Fruit fly (Drosophila melanogaster) whole organism, embryonic: Measurements from ENCODE around the gene RpS15Aa.

Experiments
- Blimp-1 ChIP-seq: fragments of 200-800 bp; sonication (Bioruptor generic); optimal IDR thresholded peaks from 3 replicates; lab custom pipeline; 2018; ENCODE audit warnings: missing biosample characterization, missing genetic modification characterization, mild to moderate bottlenecking, moderate library complexity, missing genetic modification reagents
- CG10654 ChIP-seq: fragments of 200-800 bp; sonication (Bioruptor generic); optimal IDR thresholded peaks from 2 replicates; lab custom pipeline; 2016; ENCODE audit warnings: missing biosample characterization, missing genetic modification characterization
- CG11085 ChIP-seq: fragments of 200-800 bp; sonication (Bioruptor generic); IDR thresholded peaks from 2 replicates; pipeline ENCODE4 v1.3.6; 2022; ENCODE audit warnings: missing biosample characterization, missing genetic modification characterization
- CG11093 ChIP-seq: fragments of 200-800 bp; sonication (Bioruptor generic); IDR thresholded peaks from 3 replicates; pipeline ENCODE4 v1.3.6; 2022; ENCODE audit warnings: missing biosample characterization, missing genetic modification characterization
- CG12104 ChIP-seq: fragments of 200-800 bp; sonication (Bioruptor generic); optimal IDR thresholded peaks from 3 replicates; lab custom pipeline; 2016; ENCODE audit warnings: missing biosample characterization, missing genetic modification characterization
- CG12299 ChIP-seq: fragments of 200-800 bp; sonication (Bioruptor generic); optimal IDR thresholded peaks from 2 replicates; lab custom pipeline; 2018; ENCODE audit warnings: missing biosample characterization, mild to moderate bottlenecking, missing genetic modification characterization
- CG1233 ChIP-seq: fragments of 200-800 bp; sonication (Bioruptor generic); optimal IDR thresholded peaks from 4 replicates; lab custom pipeline; 2018; ENCODE audit warnings: missing biosample characterization, mild to moderate bottlenecking, missing genetic modification characterization
- CG14965 ChIP-seq: fragments of 200-800 bp; sonication (Bioruptor generic); optimal IDR thresholded peaks from 2 replicates; lab custom pipeline; 2016; ENCODE audit warnings: missing biosample characterization, missing genetic modification characterization, borderline replicate concordance
- CG15601 ChIP-seq: fragments of 200-800 bp; sonication (Bioruptor generic); optimal IDR thresholded peaks from 3 replicates; lab custom pipeline; 2019; ENCODE audit warnings: missing biosample characterization, mild to moderate bottlenecking, missing genetic modification characterization, moderate library complexity
- CG1647 ChIP-seq: fragments of 200-800 bp; sonication (Bioruptor generic); optimal IDR thresholded peaks from 3 replicates; lab custom pipeline; 2016; ENCODE audit warnings: missing biosample characterization, missing genetic modification characterization
- CG3065 ChIP-seq: fragments of 200-800 bp; sonication (Bioruptor generic); optimal IDR thresholded peaks from 2 replicates; lab custom pipeline; 2016; ENCODE audit warnings: missing biosample characterization, missing genetic modification characterization
- CG31388 ChIP-seq: fragments of 200-800 bp; sonication (Bioruptor generic); optimal IDR thresholded peaks from 2 replicates; lab custom pipeline; 2016; ENCODE audit warnings: missing biosample characterization, missing genetic modification characterization
- CG31441 ChIP-seq: fragments of 200-800 bp; sonication (Bioruptor generic); IDR thresholded peaks from 2 replicates; pipeline ENCODE4 v1.3.6; 2022; ENCODE audit warnings: missing biosample characterization, missing genetic modification characterization
- CG32767 ChIP-seq: fragments of 200-800 bp; sonication (Bioruptor generic); IDR thresholded peaks from 2 replicates; pipeline ENCODE4 v1.3.6; 2022; ENCODE audit warnings: missing biosample characterization, missing genetic modification characterization
- CG4328 ChIP-seq: fragments of 200-800 bp; sonication (Bioruptor generic); optimal IDR thresholded peaks from 3 replicates; lab custom pipeline; 2017; ENCODE audit warnings: missing biosample characterization, missing genetic modification reagents, missing genetic modification characterization
- CG4404 ChIP-seq: fragments of 200-800 bp; sonication (Bioruptor generic); IDR thresholded peaks from 2 replicates; pipeline ENCODE4 v1.3.6; 2022; ENCODE audit warnings: missing biosample characterization, missing genetic modification characterization
- CG4707 ChIP-seq: fragments of 200-800 bp; sonication (Bioruptor generic); optimal IDR thresholded peaks from 2 replicates; lab custom pipeline; 2018; ENCODE audit warnings: missing biosample characterization, mild to moderate bottlenecking, missing genetic modification characterization, moderate library complexity
- CG6654 ChIP-seq: fragments of 200-800 bp; sonication (Bioruptor generic); optimal IDR thresholded peaks from 2 replicates; lab custom pipeline; 2017; ENCODE audit warnings: missing biosample characterization, mild to moderate bottlenecking, missing genetic modification characterization
- CG9932 ChIP-seq: fragments of 200-800 bp; sonication (Bioruptor generic); IDR thresholded peaks from 2 replicates; pipeline ENCODE4 v1.3.6; 2022; ENCODE audit warnings: missing biosample characterization, missing genetic modification characterization
- Dref ChIP-seq: fragments of 200-800 bp; sonication (Bioruptor generic); IDR thresholded peaks from 2 replicates; pipeline ENCODE4 v1.3.6; 2022; ENCODE audit warnings: missing biosample characterization, missing genetic modification characterization
- Eip74EF ChIP-seq, 2 experiments: fragments of 200-800 bp in 1 of 2; fragments of >200 bp in 1 of 2; sonication (Bioruptor generic) in 1 of 2; optimal IDR thresholded peaks; 2 replicates each; lab custom pipeline; 2017 to 2019; ENCODE audit warnings: missing biosample characterization in 2 of 2, missing genetic modification characterization in 2 of 2, mild to moderate bottlenecking in 1 of 2, moderate library complexity in 1 of 2
- Ets65A ChIP-seq: fragments of 200-800 bp; sonication (Bioruptor generic); peaks from one replicate; lab custom pipeline; 2016; ENCODE audit warnings: missing biosample characterization, missing genetic modification characterization
- H15 ChIP-seq: fragments of 200-800 bp; sonication (Bioruptor generic); IDR thresholded peaks from 3 replicates; pipeline ENCODE4 v1.3.6; 2022; ENCODE audit warnings: missing biosample characterization, missing genetic modification characterization
- HmgZ ChIP-seq: fragments of 200-800 bp; sonication (Bioruptor generic); optimal IDR thresholded peaks from 2 replicates; lab custom pipeline; 2018; ENCODE audit warnings: missing biosample characterization, mild to moderate bottlenecking, missing genetic modification characterization
- Opbp ChIP-seq: fragments of 200-800 bp; sonication (Bioruptor generic); IDR thresholded peaks from 3 replicates; pipeline ENCODE4 v1.3.6; 2022; ENCODE audit warnings: missing biosample characterization, missing genetic modification characterization; ENCODE audit not compliant: partially characterized antibody
- Optix ChIP-seq: fragments of 200-800 bp; sonication (Bioruptor generic); IDR thresholded peaks from 3 replicates; pipeline ENCODE4 v1.3.6; 2022; ENCODE audit warnings: missing biosample characterization, missing genetic modification characterization
- Sry-β ChIP-seq: fragments of 200-800 bp; sonication (Bioruptor generic); optimal IDR thresholded peaks from 2 replicates; lab custom pipeline; 2018; ENCODE audit warnings: missing biosample characterization, mild to moderate bottlenecking, missing genetic modification characterization, moderate library complexity
- Sry-δ ChIP-seq: fragments of 200-800 bp; sonication (Bioruptor generic); optimal IDR thresholded peaks from 2 replicates; lab custom pipeline; 2016; ENCODE audit warnings: missing biosample characterization, missing genetic modification characterization
- Taf1 ChIP-seq: fragments of 200-800 bp; sonication (Bioruptor generic); IDR thresholded peaks from 2 replicates; pipeline ENCODE4 v1.3.6; 2022; ENCODE audit warnings: missing biosample characterization, missing genetic modification characterization
- Usf ChIP-seq: fragments of 200-800 bp; sonication (Bioruptor generic); optimal IDR thresholded peaks from 2 replicates; lab custom pipeline; 2017; ENCODE audit warnings: missing genotype, missing biosample characterization, missing genetic modification characterization
- al ChIP-seq: fragments of 200-800 bp; sonication (Bioruptor generic); IDR thresholded peaks from 2 replicates; pipeline ENCODE4 v1.3.6; 2022; ENCODE audit warnings: missing biosample characterization, missing genetic modification characterization
- aop ChIP-seq: fragments of 200-800 bp; sonication (Bioruptor generic); IDR thresholded peaks from 2 replicates; pipeline ENCODE4 v1.3.6; 2022; ENCODE audit warnings: missing biosample characterization, missing genetic modification characterization
- chinmo ChIP-seq: fragments of 200-800 bp; sonication (Bioruptor generic); IDR thresholded peaks from 4 replicates; pipeline ENCODE4 v1.3.6; 2022; ENCODE audit warnings: missing biosample characterization, missing genetic modification characterization; ENCODE audit not compliant: partially characterized antibody
- dan ChIP-seq: fragments of 200-800 bp; sonication (Bioruptor generic); IDR thresholded peaks from 2 replicates; pipeline ENCODE4 v1.3.6; 2022; ENCODE audit warnings: missing biosample characterization, missing genetic modification characterization
- fu2 ChIP-seq: fragments of 200-800 bp; sonication (Bioruptor generic); optimal IDR thresholded peaks from 2 replicates; lab custom pipeline; 2016; ENCODE audit warnings: missing biosample characterization, missing genetic modification characterization
- gro ChIP-seq: fragments of 200-800 bp; sonication (Bioruptor generic); optimal IDR thresholded peaks from 2 replicates; lab custom pipeline; 2016; ENCODE audit warnings: missing biosample characterization, missing genetic modification characterization
- gsb ChIP-seq: fragments of 200-800 bp; sonication (Bioruptor generic); IDR thresholded peaks from 2 replicates; pipeline ENCODE4 v1.3.6; 2022; ENCODE audit warnings: missing biosample characterization, missing genetic modification characterization
- gsb-n ChIP-seq: fragments of 200-800 bp; sonication (Bioruptor generic); optimal IDR thresholded peaks from 3 replicates; lab custom pipeline; 2018; ENCODE audit warnings: missing biosample characterization, mild to moderate bottlenecking, missing genetic modification characterization
- insv ChIP-seq, 2 experiments: fragments of 200-800 bp; sonication (Bioruptor generic); optimal IDR thresholded peaks; 3 replicates each; lab custom pipeline; 2016 to 2018; ENCODE audit warnings: missing biosample characterization in 2 of 2, missing genetic modification characterization in 2 of 2
- kay ChIP-seq: fragments of 200-800 bp; sonication (Bioruptor generic); optimal IDR thresholded peaks from 2 replicates; lab custom pipeline; 2016; ENCODE audit warnings: missing biosample characterization, missing genetic modification characterization
- oc ChIP-seq: fragments of 200-800 bp; sonication (Bioruptor generic); optimal IDR thresholded peaks from 2 replicates; lab custom pipeline; 2018; ENCODE audit warnings: missing biosample characterization, mild to moderate bottlenecking, missing genetic modification characterization, moderate library complexity
- pb ChIP-seq: fragments of 200-800 bp; sonication (Bioruptor generic); optimal IDR thresholded peaks from 3 replicates; lab custom pipeline; 2016; ENCODE audit warnings: missing biosample characterization, missing genetic modification characterization
- repo ChIP-seq: fragments of 200-800 bp; sonication (Bioruptor generic); optimal IDR thresholded peaks from 2 replicates; lab custom pipeline; 2016; ENCODE audit warnings: missing biosample characterization, missing genetic modification characterization
- salm ChIP-seq: fragments of 200-800 bp; sonication (Bioruptor generic); optimal IDR thresholded peaks from 2 replicates; lab custom pipeline; 2018; ENCODE audit warnings: missing biosample characterization, mild to moderate bottlenecking, missing genetic modification characterization
- sisA ChIP-seq: fragments of 200-800 bp; sonication (Bioruptor generic); IDR thresholded peaks from 2 replicates; pipeline ENCODE4 v1.3.6; 2022; ENCODE audit warnings: missing biosample characterization, missing genetic modification characterization
- twi ChIP-seq: fragments of 200-800 bp; optimal IDR thresholded peaks from 2 replicates; lab custom pipeline; 2019; ENCODE audit warnings: missing biosample characterization, mild to moderate bottlenecking, missing genetic modification characterization, moderate library complexity
- vnd ChIP-seq: fragments of 200-800 bp; sonication (Bioruptor generic); IDR thresholded peaks from 3 replicates; pipeline ENCODE4 v1.3.6; 2022; ENCODE audit warnings: missing biosample characterization, missing genetic modification characterization; ENCODE audit not compliant: partially characterized antibody

RpS15Aa gene

DNA sequence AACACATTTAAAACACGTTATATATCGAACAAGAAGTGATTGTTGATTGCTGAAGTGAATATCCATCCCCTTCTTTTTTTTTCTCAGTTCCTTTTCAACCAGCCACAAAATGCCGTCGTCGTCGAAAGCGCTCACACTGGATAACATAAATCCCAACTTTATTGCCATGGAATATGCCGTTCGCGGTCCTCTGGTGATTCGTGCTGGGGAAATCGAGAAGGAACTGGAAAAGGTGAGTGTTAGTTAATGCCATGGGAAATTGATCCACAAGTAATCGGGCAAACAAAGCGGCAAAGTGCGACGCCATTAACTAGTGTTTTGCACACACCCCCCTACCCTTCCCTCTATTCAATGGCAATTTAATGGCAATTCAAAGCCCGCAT is 36.6 kb upstream of the RpS15Aa start (continued):
- TF ChIP-seq CG31441 (GFP tag; lab: Robert Waterston, UW) (no peak), dan (no peak)

DNA sequence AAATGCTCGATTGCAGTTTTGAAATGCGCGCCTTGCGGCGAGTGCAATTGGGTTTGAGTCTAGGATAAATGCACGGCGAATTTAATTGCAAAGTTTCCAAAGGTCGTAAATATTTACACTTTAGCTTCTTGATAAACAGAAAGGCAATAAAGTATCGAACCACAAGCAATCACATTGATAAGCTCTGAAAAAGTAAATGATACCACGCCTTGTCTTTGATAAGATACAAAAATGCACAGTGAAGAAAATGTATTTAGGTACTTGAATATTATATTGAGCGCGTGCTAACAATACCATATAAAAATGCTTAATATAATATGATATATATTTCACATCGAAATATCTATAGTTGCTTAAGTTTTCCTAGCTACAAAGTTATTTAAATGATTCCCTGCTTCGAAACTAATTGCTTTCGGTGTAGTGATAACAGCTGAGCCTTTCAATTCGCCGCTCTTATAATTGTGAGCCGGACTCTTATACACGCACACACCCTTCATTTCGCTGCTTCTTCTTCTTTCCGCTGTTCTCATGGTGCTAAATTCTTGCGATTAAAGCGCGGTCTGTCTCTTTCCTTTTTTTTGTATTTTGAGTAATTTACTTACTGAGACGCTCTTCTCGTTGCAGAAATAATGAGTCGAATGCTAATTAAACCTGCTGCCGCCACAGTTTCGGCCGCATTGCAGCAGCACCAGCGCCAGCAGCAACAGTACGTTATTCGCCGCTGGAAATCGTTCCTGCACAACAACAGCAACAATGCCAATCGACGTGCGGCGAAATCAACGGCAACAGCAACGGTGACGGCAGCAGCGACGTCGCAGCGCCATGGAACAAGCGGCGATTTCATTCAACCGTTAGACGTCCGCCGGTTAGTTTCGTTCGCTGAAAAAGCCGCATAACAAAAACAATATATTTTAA is 36.0 kb upstream of the RpS15Aa start:
- 0 out of 2 replicates have a peak, but pooled peaks have one; percentile 29 for TF ChIP-seq al (GFP tag; lab: Robert Waterston, UW)
- TF ChIP-seq gsb-n (tag; lab: Kevin White, UChicago) = peak; percentile 83
- peak in 1 of 2 experiments; percentile 50 for TF ChIP-seq insv (GFP tag; optimal IDR thresholded peaks at IDR 0.05; lab: Kevin White, UChicago)
- no peak for TF ChIP-seq pb (GFP tag; lab: Kevin White, UChicago)
- no peak for TF ChIP-seq Opbp (GFP tag; lab: Robert Waterston, UW)
- TF ChIP-seq CG10654 (GFP tag; lab: Kevin White, UChicago) = peak; percentile 80
- TF ChIP-seq fu2 (GFP tag; lab: Kevin White, UChicago) = no peak
- peak; percentile 84 for TF ChIP-seq sisA (GFP tag; lab: Robert Waterston, UW)
- TF ChIP-seq gsb (GFP tag; lab: Robert Waterston, UW) = peak; percentile 72
- peak; percentile 61; the same call in 2 of the 3 replicates for TF ChIP-seq CG11093 (GFP tag; lab: Robert Waterston, UW)
- peak; percentile 70 for TF ChIP-seq Taf1
- no peak for TF ChIP-seq Sry-δ
- TF ChIP-seq CG14965 (GFP tag; lab: Kevin White, UChicago) = no peak
- TF ChIP-seq H15 (GFP tag; lab: Robert Waterston, UW) = peak; percentile 78
- peak; percentile 42 for TF ChIP-seq CG15601 (tag; lab: Kevin White, UChicago)
- peak; percentile 3 for TF ChIP-seq CG6654 (GFP tag; lab: Kevin White, UChicago)
- TF ChIP-seq salm = peak; percentile 79
- peak; percentile 54 for TF ChIP-seq CG12104
- TF ChIP-seq kay (GFP tag; lab: Kevin White, UChicago) = no peak
- TF ChIP-seq Usf (GFP tag; lab: Kevin White, UChicago) = no peak
- TF ChIP-seq CG32767 = peak; percentile 79
- TF ChIP-seq twi (tag; lab: Kevin White, UChicago) = peak; percentile 66
- no peak for TF ChIP-seq repo (GFP tag; lab: Kevin White, UChicago)
- peak; percentile 74 for TF ChIP-seq CG12299 (tag; lab: Kevin White, UChicago)
- peak; percentile 48; the same call in 1 of the 4 replicates for TF ChIP-seq chinmo (GFP tag; lab: Robert Waterston, UW)
- TF ChIP-seq Ets65A (GFP tag; lab: Kevin White, UChicago) = peak; percentile 79
- peak; percentile 56 for TF ChIP-seq CG1233
- peak; percentile 85 for TF ChIP-seq HmgZ
- peak; percentile 6 for TF ChIP-seq CG4707
- peak; percentile 82 for TF ChIP-seq CG9932 (GFP tag; lab: Robert Waterston, UW)
- TF ChIP-seq CG11085 (GFP tag; lab: Robert Waterston, UW) = peak; percentile 73
- TF ChIP-seq Dref (GFP tag; lab: Robert Waterston, UW) = no peak
- TF ChIP-seq Optix = peak; percentile 53; the same call in 1 of the 3 replicates
- TF ChIP-seq CG4404 (GFP tag; lab: Robert Waterston, UW) = peak; percentile 57
- TF ChIP-seq aop (GFP tag; lab: Robert Waterston, UW) = no peak
- peak; percentile 74 for TF ChIP-seq gro (GFP tag; lab: Kevin White, UChicago)
- TF ChIP-seq CG1647 (GFP tag; lab: Kevin White, UChicago) = peak; percentile 29
- TF ChIP-seq oc (tag; lab: Kevin White, UChicago) = peak; percentile 86
- TF ChIP-seq Eip74EF (GFP tag; optimal IDR thresholded peaks at IDR 0.05; lab: Kevin White, UChicago) = peak in 1 of 2 experiments; percentile 77
- peak; percentile 27 for TF ChIP-seq CG31388 (GFP tag; lab: Kevin White, UChicago)
- TF ChIP-seq vnd = no peak
- TF ChIP-seq CG3065 (GFP tag; lab: Kevin White, UChicago) = peak; percentile 40
- peak; percentile 86 for TF ChIP-seq Blimp-1 (GFP tag; lab: Kevin White, UChicago)
- TF ChIP-seq Sry-β (GFP tag; lab: Kevin White, UChicago) = peak; percentile 41
- peak; percentile 73 for TF ChIP-seq CG4328 (GFP tag; lab: Kevin White, UChicago)
